Worm (Caenorhabditis elegans) whole organism, L1 larva: ENCODE results near the gene C33D3.3.

Source experiments
- F16B12.6 ChIP-seq: fragments of 150-350 bp; optimal IDR thresholded peaks from 2 replicates; lab custom pipeline; 2014; ENCODE audit warnings: missing biosample characterization, missing genetic modification characterization
- aly-2 ChIP-seq: fragments of 150-350 bp; optimal IDR thresholded peaks from 2 replicates; lab custom pipeline; 2014; ENCODE audit warnings: missing biosample characterization, missing genetic modification characterization
- ceh-63 ChIP-seq: fragments of 200-800 bp; sonication (Bioruptor generic); optimal IDR thresholded peaks from 2 replicates; lab custom pipeline; 2018; ENCODE audit warnings: mild to moderate bottlenecking, missing genetic modification characterization, missing compliant biosample characterization
- ceh-8 ChIP-seq: fragments of 200-800 bp; sonication (Bioruptor generic); optimal IDR thresholded peaks from 2 replicates; lab custom pipeline; 2018; ENCODE audit warnings: mild to moderate bottlenecking, missing genetic modification characterization, moderate library complexity, missing compliant biosample characterization
- ceh-82 ChIP-seq, 3 experiments: fragments of 150-350 bp in 1 of 3; sonication (generic microtip) in 2 of 3; optimal IDR thresholded peaks; 2 replicates each; lab custom pipeline; 2014 to 2017; ENCODE audit warnings: missing biosample characterization in 3 of 3, missing genetic modification characterization in 3 of 3
- ceh-88 ChIP-seq: fragments of 200-800 bp; sonication (Bioruptor generic); IDR thresholded peaks from 2 replicates; pipeline ENCODE4 v1.3.6; 2022; ENCODE audit warnings: missing genetic modification characterization, missing compliant biosample characterization
- ceh-90 ChIP-seq: sonication (generic microtip); optimal IDR thresholded peaks from 2 replicates; lab custom pipeline; 2016; ENCODE audit warnings: missing genetic modification characterization, missing compliant biosample characterization
- ces-1 ChIP-seq: fragments of 150-350 bp; optimal IDR thresholded peaks from 2 replicates; lab custom pipeline; 2014; ENCODE audit warnings: missing biosample characterization, missing genetic modification reagents, missing genetic modification characterization
- dpl-1 ChIP-seq, 3 experiments: fragments of 150-350 bp in 2 of 3; sonication (generic microtip) in 1 of 3; optimal IDR thresholded peaks; 2 replicates each; lab custom pipeline; 2014 to 2017; ENCODE audit warnings: missing biosample characterization in 3 of 3, missing genetic modification characterization in 3 of 3, missing genetic modification reagents in 3 of 3
- efl-1 ChIP-seq, 4 experiments: fragments of 150-350 bp; optimal IDR thresholded peaks in 3 of 4; peaks in 1 of 4; 1 replicate in 1 of 4; 2 replicates in 3 of 4; lab custom pipeline; 2014; ENCODE audit warnings: missing biosample characterization in 2 of 4, missing genetic modification characterization in 2 of 4, missing genetic modification reagents in 2 of 4
- egl-13 ChIP-seq: sonication (generic microtip); optimal IDR thresholded peaks from 2 replicates; lab custom pipeline; 2016; ENCODE audit warnings: missing genotype, missing genetic modification reagents, missing genetic modification characterization, missing compliant biosample characterization
- egl-27 ChIP-seq, 2 experiments: fragments of 150-350 bp in 1 of 2; sonication (generic microtip); optimal IDR thresholded peaks; 3 replicates each; lab custom pipeline; 2017 to 2018; ENCODE audit warnings: missing biosample characterization in 2 of 2, missing genetic modification characterization in 2 of 2, missing genetic modification reagents in 2 of 2
- elt-2 ChIP-seq: sonication (generic microtip); optimal IDR thresholded peaks from 2 replicates; lab custom pipeline; 2016; ENCODE audit warnings: missing genetic modification characterization, mild to moderate bottlenecking, inconsistent platforms, missing compliant biosample characterization, missing genetic modification reagents
- ets-5 ChIP-seq: fragments of 200-800 bp; sonication (Bioruptor generic); IDR thresholded peaks from 2 replicates; pipeline ENCODE4 v1.3.6; 2022; ENCODE audit warnings: missing genetic modification characterization, missing compliant biosample characterization
- fkh-10 ChIP-seq: sonication (generic microtip); optimal IDR thresholded peaks from 2 replicates; lab custom pipeline; 2017; ENCODE audit warnings: missing biosample characterization, missing genetic modification reagents, missing genetic modification characterization
- fkh-4 ChIP-seq: sonication (generic microtip); optimal IDR thresholded peaks from 2 replicates; lab custom pipeline; 2016; ENCODE audit warnings: missing compliant biosample characterization, missing genetic modification characterization, borderline replicate concordance
- fkh-8 ChIP-seq: sonication (generic microtip); optimal IDR thresholded peaks from 2 replicates; lab custom pipeline; 2016; ENCODE audit warnings: mild to moderate bottlenecking, missing genetic modification characterization, missing compliant biosample characterization
- grh-1 ChIP-seq: fragments of 200-800 bp; sonication (Bioruptor generic); IDR thresholded peaks from 2 replicates; pipeline ENCODE4 v1.3.6; 2022; ENCODE audit warnings: missing genetic modification reagents, missing genetic modification characterization, missing compliant biosample characterization
- hlh-17 ChIP-seq: fragments of 200-800 bp; sonication (Bioruptor generic); optimal IDR thresholded peaks from 2 replicates; lab custom pipeline; 2018; ENCODE audit warnings: missing genetic modification characterization, mild to moderate bottlenecking, missing compliant biosample characterization, moderate library complexity, borderline replicate concordance
- hlh-4 ChIP-seq: sonication (generic microtip); optimal IDR thresholded peaks from 2 replicates; lab custom pipeline; 2016; ENCODE audit warnings: mild to moderate bottlenecking, missing genetic modification characterization, missing compliant biosample characterization
- lin-15B ChIP-seq: fragments of 150-350 bp; sonication (generic microtip); optimal IDR thresholded peaks from 3 replicates; lab custom pipeline; 2014; ENCODE audit warnings: missing biosample characterization, missing genetic modification characterization
- lin-39 ChIP-seq: fragments of 150-350 bp; optimal IDR thresholded peaks from 2 replicates; lab custom pipeline; 2014; ENCODE audit warnings: missing biosample characterization, missing genetic modification reagents, missing genetic modification characterization
- lsy-2 ChIP-seq, 2 experiments: fragments of 150-350 bp; optimal IDR thresholded peaks; 2 replicates each; lab custom pipeline; 2014; ENCODE audit warnings: missing biosample characterization in 2 of 2, missing genetic modification characterization in 2 of 2
- mab-9 ChIP-seq: fragments of 200-800 bp; sonication (Bioruptor generic); IDR thresholded peaks from 2 replicates; pipeline ENCODE4 v1.3.6; 2022; ENCODE audit warnings: missing genetic modification reagents, missing genetic modification characterization, missing compliant biosample characterization
- mef-2 ChIP-seq: fragments of 150-350 bp; optimal IDR thresholded peaks from 2 replicates; lab custom pipeline; 2014; ENCODE audit warnings: missing biosample characterization, missing genetic modification characterization
- mep-1 ChIP-seq: fragments of 150-350 bp; optimal IDR thresholded peaks from 2 replicates; lab custom pipeline; 2014; ENCODE audit warnings: missing biosample characterization, missing genetic modification characterization
- nhr-11 ChIP-seq: fragments of 150-350 bp; optimal IDR thresholded peaks from 2 replicates; lab custom pipeline; 2014; ENCODE audit warnings: missing biosample characterization, missing genetic modification characterization
- nhr-12 ChIP-seq: sonication (generic microtip); optimal IDR thresholded peaks from 2 replicates; lab custom pipeline; 2017; ENCODE audit warnings: missing biosample characterization, missing genetic modification characterization
- nhr-28 ChIP-seq: fragments of 150-350 bp; optimal IDR thresholded peaks from 2 replicates; lab custom pipeline; 2014; ENCODE audit warnings: missing biosample characterization, missing genetic modification characterization
- nhr-71 ChIP-seq: sonication (generic microtip); optimal IDR thresholded peaks from 2 replicates; lab custom pipeline; 2016; ENCODE audit warnings: mild to moderate bottlenecking, missing genetic modification characterization, moderate library complexity, missing compliant biosample characterization
- nhr-76 ChIP-seq: sonication (generic microtip); optimal IDR thresholded peaks from 2 replicates; lab custom pipeline; 2017; ENCODE audit warnings: missing biosample characterization, missing genetic modification characterization
- nhr-77 ChIP-seq: fragments of 150-350 bp; optimal IDR thresholded peaks from 2 replicates; lab custom pipeline; 2014; ENCODE audit warnings: missing biosample characterization, missing genetic modification characterization
- nhr-85 ChIP-seq: sonication (generic microtip); peaks from one replicate; lab custom pipeline; 2016; ENCODE audit warnings: missing genetic modification characterization, inconsistent platforms, missing compliant biosample characterization
- skn-1 ChIP-seq: fragments of 150-350 bp; optimal IDR thresholded peaks from 2 replicates; lab custom pipeline; 2014; ENCODE audit warnings: missing biosample characterization, missing genetic modification characterization
- snpc-4 ChIP-seq: fragments of 150-350 bp; optimal IDR thresholded peaks from 2 replicates; lab custom pipeline; 2014; ENCODE audit warnings: missing biosample characterization, missing genetic modification characterization
- sptf-1 ChIP-seq: fragments of 150-350 bp; optimal IDR thresholded peaks from 2 replicates; lab custom pipeline; 2014; ENCODE audit warnings: missing biosample characterization, missing genetic modification characterization
- sup-37 ChIP-seq: fragments of 200-800 bp; sonication (Bioruptor generic); optimal IDR thresholded peaks from 2 replicates; lab custom pipeline; 2018; ENCODE audit warnings: mild to moderate bottlenecking, missing genetic modification characterization, missing compliant biosample characterization
- tbx-2 ChIP-seq: sonication (generic microtip); optimal IDR thresholded peaks from 2 replicates; lab custom pipeline; 2016; ENCODE audit warnings: missing genetic modification characterization, missing compliant biosample characterization
- unc-130 ChIP-seq: fragments of 150-350 bp; optimal IDR thresholded peaks from 2 replicates; lab custom pipeline; 2017; ENCODE audit warnings: missing biosample characterization, missing genetic modification characterization, inconsistent platforms
- zag-1 ChIP-seq: fragments of 150-350 bp; optimal IDR thresholded peaks from 2 replicates; lab custom pipeline; 2014; ENCODE audit warnings: missing biosample characterization, missing genetic modification characterization
- zip-4 ChIP-seq: fragments of 200-800 bp; sonication (Bioruptor generic); optimal IDR thresholded peaks from 2 replicates; lab custom pipeline; 2018; ENCODE audit warnings: mild to moderate bottlenecking, missing genetic modification characterization, moderate library complexity, missing compliant biosample characterization
- ztf-4 ChIP-seq: fragments of 150-350 bp; optimal IDR thresholded peaks from 2 replicates; lab custom pipeline; 2014; ENCODE audit warnings: missing biosample characterization, missing genetic modification characterization

The C33D3.3 gene

ce11 chrX:10507971-10508370 is 22.8 kb downstream of the C33D3.3 start:
- TF ChIP-seq mef-2, result no peak
- no peak for TF ChIP-seq skn-1
- TF ChIP-seq lin-39 (tag; lab: Kevin White, UChicago), result no peak
- TF ChIP-seq snpc-4 (tag; lab: Kevin White, UChicago), result no peak
- no peak for TF ChIP-seq F16B12.6 (tag; lab: Kevin White, UChicago)
- TF ChIP-seq ceh-88 (GFP tag; lab: Robert Waterston, UW), result no peak
- TF ChIP-seq nhr-76 (tag; lab: Kevin White, UChicago), result no peak
- no peak for TF ChIP-seq fkh-8
- no peak for TF ChIP-seq nhr-71 (tag; lab: Kevin White, UChicago)
- no peak for TF ChIP-seq hlh-4 (tag; lab: Kevin White, UChicago)
- TF ChIP-seq lsy-2 (tag; optimal IDR thresholded peaks at IDR 0.05; lab: Kevin White, UChicago), result no peak
- TF ChIP-seq nhr-77 (tag; lab: Kevin White, UChicago), result no peak
- no peak for TF ChIP-seq nhr-28
- no peak for TF ChIP-seq fkh-4
- no peak for TF ChIP-seq dpl-1 (GFP tag; optimal IDR thresholded peaks at IDR 0.05; lab: Kevin White, UChicago)
- no peak for TF ChIP-seq sptf-1 (tag; lab: Kevin White, UChicago)
- TF ChIP-seq egl-27 (tag; optimal IDR thresholded peaks at IDR 0.05; lab: Kevin White, UChicago), result no peak
- TF ChIP-seq unc-130 (tag; lab: Kevin White, UChicago), result no peak

ce11 chrX:10514056-10514455 is 28.9 kb downstream of the C33D3.3 start:
- TF ChIP-seq nhr-85 (tag; lab: Kevin White, UChicago) (peak; percentile 64), ceh-63 (GFP tag; lab: Kevin White, UChicago) (no peak), ceh-8 (GFP tag; lab: Kevin White, UChicago) (peak; percentile 63)

ce11 chrX:10514834-10515233 is 29.7 kb downstream of the C33D3.3 start:
- TF ChIP-seq nhr-11 (tag; lab: Kevin White, UChicago) (no peak), lin-15B (tag; lab: Kevin White, UChicago) (no peak), lsy-2 (tag; optimal IDR thresholded peaks at IDR 0.05; lab: Kevin White, UChicago) (peak in 1 of 2 experiments; percentile 41), ceh-82 (tag; optimal IDR thresholded peaks at IDR 0.05; lab: Kevin White, UChicago) (no peak), efl-1 (optimal IDR thresholded peaks at IDR 0.05; lab: Kevin White, UChicago) (no peak), efl-1 (GFP tag; optimal IDR thresholded peaks at IDR 0.05 in 1 of 2; lab: Kevin White, UChicago) (no peak)

ce11 chrX:10516549-10516948 is 31.4 kb downstream of the C33D3.3 start:
- TF ChIP-seq nhr-85 (tag; lab: Kevin White, UChicago) (peak; percentile 74), ztf-4 (no peak), fkh-10 (no peak), grh-1 (0 out of 2 replicates have a peak, but pooled peaks have one; percentile 19)

- TF ChIP-seq efl-1 (optimal IDR thresholded peaks at IDR 0.05; lab: Kevin White, UChicago), result no peak
- peak in 1 of 2 experiments; percentile 71 for TF ChIP-seq efl-1 (GFP tag; optimal IDR thresholded peaks at IDR 0.05 in 1 of 2; lab: Kevin White, UChicago)
- TF ChIP-seq egl-27 (tag; optimal IDR thresholded peaks at IDR 0.05; lab: Kevin White, UChicago), result no peak
- TF ChIP-seq, all 84 proteins: peak for 1
Observed at ce11 chrX:10520185-10520584, 35.0 kb downstream of the C33D3.3 start.

ce11 chrX:10521313-10521712 is 36.2 kb downstream of the C33D3.3 start, which contains the start of gene F14F3.4:
F14F3.4 (minus strand) TSS chrX:10521413.
- no peak for TF ChIP-seq sptf-1 (tag; lab: Kevin White, UChicago)
- TF ChIP-seq zip-4 (GFP tag; lab: Kevin White, UChicago), result no peak
- no peak for TF ChIP-seq nhr-76 (tag; lab: Kevin White, UChicago)
- no peak for TF ChIP-seq ceh-8 (GFP tag; lab: Kevin White, UChicago)
- TF ChIP-seq nhr-71 (tag; lab: Kevin White, UChicago), result no peak
- no peak for TF ChIP-seq mab-9 (GFP tag; lab: Robert Waterston, UW)
- TF ChIP-seq ets-5 (GFP tag; lab: Robert Waterston, UW), result no peak
- no peak for TF ChIP-seq hlh-17 (GFP tag; lab: Kevin White, UChicago)
- no peak for TF ChIP-seq mep-1 (tag; lab: Kevin White, UChicago)
- no peak for TF ChIP-seq elt-2 (tag; lab: Kevin White, UChicago)
- no peak for TF ChIP-seq sup-37 (GFP tag; lab: Kevin White, UChicago)
- no peak for TF ChIP-seq nhr-12
- TF ChIP-seq zag-1 (tag; lab: Kevin White, UChicago), result no peak
- no peak for TF ChIP-seq tbx-2 (tag; lab: Kevin White, UChicago)
- TF ChIP-seq ces-1, result no peak
- TF ChIP-seq egl-13 (tag; lab: Kevin White, UChicago), result no peak
- no peak for TF ChIP-seq ceh-90 (tag; lab: Kevin White, UChicago)
- no peak for TF ChIP-seq aly-2 (tag; lab: Kevin White, UChicago)
